Worm (Caenorhabditis elegans) whole organism, early embryonic: ENCODE results near the gene sysm-1.

Experiments used
- B0310.2 ChIP-seq: sonication (generic microtip); optimal IDR thresholded peaks from 2 replicates; lab custom pipeline; 2016; ENCODE audit warnings: mild to moderate bottlenecking, missing genetic modification characterization, missing compliant biosample characterization
- F13C5.2 ChIP-seq: sonication (generic microtip); optimal IDR thresholded peaks from 2 replicates; lab custom pipeline; 2017; ENCODE audit warnings: mild to moderate bottlenecking, missing genetic modification characterization, inconsistent platforms, missing compliant biosample characterization
- aly-1 ChIP-seq: sonication (generic microtip); optimal IDR thresholded peaks from 2 replicates; lab custom pipeline; 2016; ENCODE audit warnings: missing genetic modification characterization, missing compliant biosample characterization
- ama-1 ChIP-seq: fragments of 150-350 bp; optimal IDR thresholded peaks from 2 replicates; lab custom pipeline; 2014
- ceh-13 ChIP-seq: fragments of 200-800 bp; sonication (Bioruptor generic); optimal IDR thresholded peaks from 2 replicates; lab custom pipeline; 2018; ENCODE audit warnings: mild to moderate bottlenecking, missing genetic modification characterization, missing compliant biosample characterization
- ceh-36 ChIP-seq: sonication (generic microtip); optimal IDR thresholded peaks from 2 replicates; lab custom pipeline; 2016; ENCODE audit warnings: missing genetic modification characterization, inconsistent platforms, missing compliant biosample characterization
- ets-7 ChIP-seq: sonication (generic microtip); optimal IDR thresholded peaks from 2 replicates; lab custom pipeline; 2016; ENCODE audit warnings: missing genotype, missing genetic modification characterization, missing compliant biosample characterization
- flt-1 ChIP-seq: fragments of 200-800 bp; sonication (Bioruptor generic); IDR thresholded peaks from 2 replicates; pipeline ENCODE4 v1.3.6; 2022; ENCODE audit warnings: missing genetic modification characterization, missing compliant biosample characterization
- hmbx-1 ChIP-seq: sonication (generic microtip); optimal IDR thresholded peaks from 2 replicates; lab custom pipeline; 2016; ENCODE audit warnings: mild to moderate bottlenecking, missing genetic modification characterization, missing compliant biosample characterization
- hmg-4 ChIP-seq: fragments of 200-800 bp; sonication (Bioruptor generic); optimal IDR thresholded peaks from 2 replicates; lab custom pipeline; 2018; ENCODE audit warnings: mild to moderate bottlenecking, missing genetic modification characterization, missing compliant biosample characterization
- hnd-1 ChIP-seq: sonication (generic microtip); optimal IDR thresholded peaks from 2 replicates; lab custom pipeline; 2016; ENCODE audit warnings: missing genetic modification characterization, missing compliant biosample characterization
- pes-1 ChIP-seq: fragments of 200-800 bp; sonication (Bioruptor generic); IDR thresholded peaks from 2 replicates; pipeline ENCODE4 v1.3.6; 2022; ENCODE audit warnings: missing genetic modification reagents, missing genetic modification characterization, missing compliant biosample characterization
- scrt-1 ChIP-seq: fragments of 200-800 bp; sonication (Bioruptor generic); IDR thresholded peaks from 2 replicates; pipeline ENCODE4 v1.3.6; 2022; ENCODE audit warnings: missing genetic modification characterization, missing compliant biosample characterization
- sea-1 ChIP-seq: fragments of 200-800 bp; sonication (Bioruptor generic); conservative IDR thresholded peaks from 2 replicates; pipeline ENCODE4 v1.3.6; 2022; ENCODE audit warnings: missing genetic modification characterization, missing compliant biosample characterization
- tbx-11 ChIP-seq: fragments of 200-800 bp; sonication (Bioruptor generic); IDR thresholded peaks from 2 replicates; pipeline ENCODE4 v1.3.6; 2022; ENCODE audit warnings: missing genetic modification characterization, missing compliant biosample characterization
- tbx-37 ChIP-seq: fragments of 200-800 bp; sonication (Bioruptor generic); conservative IDR thresholded peaks from 2 replicates; pipeline ENCODE4 v1.3.6; 2022; ENCODE audit warnings: missing genetic modification reagents, missing genetic modification characterization, missing compliant biosample characterization
- tra-4 ChIP-seq: sonication (generic microtip); optimal IDR thresholded peaks from 2 replicates; lab custom pipeline; 2017; ENCODE audit warnings: missing genetic modification characterization, missing compliant biosample characterization

The sysm-1 gene

DNA sequence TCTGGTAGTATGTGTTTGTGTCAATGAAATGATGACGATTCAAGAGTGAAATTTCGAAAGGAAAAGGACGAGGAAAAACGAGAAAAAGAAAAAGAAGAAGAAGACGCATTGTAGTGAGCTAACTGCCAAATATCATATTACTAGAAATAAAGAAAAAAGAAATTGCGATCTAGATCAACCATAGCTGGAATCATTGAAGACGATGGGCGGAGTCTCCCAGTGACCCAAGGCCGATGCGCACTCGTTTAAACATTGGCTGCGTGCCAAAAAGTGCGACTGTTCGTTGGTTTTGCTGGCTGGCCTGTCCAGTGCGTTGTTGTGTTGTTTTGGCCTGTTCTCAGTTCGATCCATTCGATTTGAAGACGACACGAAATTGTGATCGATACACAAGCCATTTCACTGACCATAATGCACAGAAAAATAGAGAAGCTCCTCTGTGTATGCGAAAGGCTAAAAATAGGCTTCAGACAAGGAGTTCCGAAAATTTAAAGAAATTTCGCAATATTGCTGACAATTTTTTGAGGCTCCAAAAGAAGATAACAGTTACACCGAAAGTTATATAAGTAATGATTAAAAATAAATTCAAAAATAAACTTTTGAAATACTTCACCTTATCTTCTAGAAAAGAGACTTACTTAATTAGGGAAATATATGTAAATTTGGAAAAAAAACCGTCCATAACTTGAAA, 20.6 kb downstream of the sysm-1 start:
- TF ChIP-seq sea-1 (GFP tag; lab: Robert Waterston, UW) (no peak), tbx-37 (GFP tag; lab: Robert Waterston, UW) (no peak), scrt-1 (GFP tag; lab: Robert Waterston, UW) (no peak), B0310.2 (tag; lab: Kevin White, UChicago) (no peak), tbx-11 (GFP tag; lab: Robert Waterston, UW) (no peak), ama-1 (lab: Kevin White, UChicago) (no peak), ceh-36 (tag; lab: Kevin White, UChicago) (no peak), hnd-1 (tag; lab: Kevin White, UChicago) (no peak), tra-4 (no peak), pes-1 (GFP tag; lab: Robert Waterston, UW) (no peak), ets-7 (tag; lab: Kevin White, UChicago) (no peak), hmg-4 (GFP tag; lab: Kevin White, UChicago) (no peak), hmbx-1 (tag; lab: Kevin White, UChicago) (no peak)

DNA sequence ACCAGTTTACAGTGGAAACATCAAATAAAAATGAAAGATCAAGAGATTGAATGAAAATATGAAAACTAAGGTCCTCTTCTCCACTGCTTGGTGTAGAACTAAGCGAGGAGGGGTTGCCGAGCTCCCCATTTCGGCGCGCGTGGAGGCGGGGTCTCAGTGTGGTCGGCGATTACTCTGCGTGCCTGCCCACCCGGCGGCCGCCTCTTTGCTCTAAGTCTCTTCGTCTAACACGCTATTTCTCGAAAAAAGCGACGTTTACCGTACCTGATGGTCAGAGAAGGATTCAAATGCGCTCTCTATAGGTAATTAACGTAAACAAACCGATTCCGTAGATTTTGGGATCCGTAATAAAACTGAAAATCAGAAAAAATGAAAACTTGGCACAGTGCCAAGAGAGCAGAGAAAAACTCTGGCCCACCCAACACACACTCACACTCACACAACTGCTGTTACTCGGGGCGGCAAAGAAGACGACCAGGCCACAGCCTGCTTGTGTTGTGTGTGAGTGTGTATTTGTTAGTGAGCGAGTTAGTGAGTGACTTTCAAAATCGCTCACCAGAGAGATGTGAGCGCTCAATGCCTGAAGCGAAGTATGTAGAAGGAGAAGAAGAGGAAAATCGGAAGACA, 21.3 kb downstream of the sysm-1 start:
- TF ChIP-seq tra-4 = no peak
- TF ChIP-seq hmg-4 (GFP tag; lab: Kevin White, UChicago) = peak; percentile 22

DNA sequence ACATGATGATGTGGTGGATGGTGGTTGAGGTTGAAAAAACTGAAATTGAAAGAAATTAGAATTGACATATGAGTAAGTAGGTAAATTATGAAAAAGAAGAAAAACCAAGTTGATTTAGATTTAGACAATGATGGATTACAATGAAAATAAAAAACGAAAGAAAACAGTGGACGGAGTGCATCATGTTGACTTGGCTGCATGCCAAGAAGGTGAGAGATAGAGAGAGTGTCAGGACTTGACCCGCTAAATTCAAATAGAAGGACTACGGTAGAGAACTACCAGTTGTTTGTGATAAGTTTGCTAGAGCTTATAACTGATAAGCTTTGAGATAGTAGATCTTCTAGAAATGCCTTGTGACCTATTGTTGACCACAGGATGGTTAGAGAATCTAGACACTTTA, 21.9 kb downstream of the sysm-1 start, which contains the start of gene T24B8.3:
Gene T24B8.3 (minus strand): TSS at position 39 of the 400 bp plus-strand sequence.
- TF ChIP-seq tbx-11 (GFP tag; lab: Robert Waterston, UW) (no peak), hmbx-1 (tag; lab: Kevin White, UChicago) (no peak), tbx-37 (GFP tag; lab: Robert Waterston, UW) (no peak), ets-7 (tag; lab: Kevin White, UChicago) (no peak), sea-1 (GFP tag; lab: Robert Waterston, UW) (no peak), hmg-4 (GFP tag; lab: Kevin White, UChicago) (no peak), ama-1 (lab: Kevin White, UChicago) (peak; percentile 43), flt-1 (GFP tag; lab: Robert Waterston, UW) (no peak)

DNA sequence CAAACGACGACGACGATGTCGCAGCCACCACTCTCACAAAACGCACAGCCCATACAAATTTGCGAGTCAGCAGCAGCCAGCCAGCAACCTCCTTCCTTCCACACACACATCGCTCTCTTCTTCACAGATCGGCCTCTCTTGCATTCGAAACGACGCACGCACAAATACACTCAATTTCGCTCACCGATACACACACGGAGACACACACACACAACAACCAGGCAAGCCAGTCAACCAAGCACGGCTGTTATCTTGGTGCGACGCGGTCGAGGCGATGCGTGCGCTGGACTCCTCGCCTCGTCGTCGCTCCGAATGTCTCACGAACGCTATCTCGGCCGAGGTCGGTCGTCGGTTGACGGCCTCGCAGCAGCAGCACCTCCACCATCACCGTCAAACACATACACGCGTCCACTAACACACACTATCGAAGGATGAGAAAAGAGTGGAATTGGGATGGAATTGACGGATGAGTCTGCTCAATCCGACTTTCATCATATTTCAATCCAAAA, 22.6 kb downstream of the sysm-1 start:
- TF ChIP-seq ceh-13 (no peak), flt-1 (GFP tag; lab: Robert Waterston, UW) (no peak), ama-1 (lab: Kevin White, UChicago) (peak; percentile 21), hmbx-1 (tag; lab: Kevin White, UChicago) (no peak), ceh-36 (tag; lab: Kevin White, UChicago) (peak; percentile 56), ets-7 (tag; lab: Kevin White, UChicago) (no peak), hnd-1 (tag; lab: Kevin White, UChicago) (no peak), tbx-11 (GFP tag; lab: Robert Waterston, UW) (no peak), F13C5.2 (tag; lab: Kevin White, UChicago) (peak; percentile 80), B0310.2 (tag; lab: Kevin White, UChicago) (peak; percentile 51), tra-4 (peak; percentile 19), pes-1 (GFP tag; lab: Robert Waterston, UW) (peak; percentile 72), sea-1 (GFP tag; lab: Robert Waterston, UW) (peak; percentile 68), aly-1 (tag; lab: Kevin White, UChicago) (peak; percentile 85), tbx-37 (GFP tag; lab: Robert Waterston, UW) (no peak), scrt-1 (GFP tag; lab: Robert Waterston, UW) (0 out of 2 replicates have a peak, but pooled peaks have one; percentile 34), hmg-4 (GFP tag; lab: Kevin White, UChicago) (peak; percentile 94)

DNA sequence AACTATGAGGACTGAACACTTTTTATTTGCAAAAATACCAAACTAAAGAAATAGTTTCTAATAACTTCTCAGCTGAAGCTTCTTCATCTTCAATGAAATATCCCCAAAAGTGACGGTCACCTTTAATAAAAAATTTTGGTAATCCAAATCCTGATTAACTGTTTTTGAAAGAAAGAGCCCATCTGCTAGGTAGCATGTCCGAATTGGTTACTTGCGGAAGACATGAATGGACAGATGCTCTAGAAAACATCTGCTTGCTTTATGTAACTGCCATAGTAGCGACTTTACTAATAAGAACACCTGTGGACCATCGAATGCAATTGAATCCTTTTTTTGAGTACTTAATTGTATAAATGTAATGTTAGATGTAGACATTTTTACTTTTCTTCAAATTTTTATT, 24.0 kb downstream of the sysm-1 start:
- TF ChIP-seq ama-1 (lab: Kevin White, UChicago) (peak; percentile 79), ceh-13 (no peak)

DNA sequence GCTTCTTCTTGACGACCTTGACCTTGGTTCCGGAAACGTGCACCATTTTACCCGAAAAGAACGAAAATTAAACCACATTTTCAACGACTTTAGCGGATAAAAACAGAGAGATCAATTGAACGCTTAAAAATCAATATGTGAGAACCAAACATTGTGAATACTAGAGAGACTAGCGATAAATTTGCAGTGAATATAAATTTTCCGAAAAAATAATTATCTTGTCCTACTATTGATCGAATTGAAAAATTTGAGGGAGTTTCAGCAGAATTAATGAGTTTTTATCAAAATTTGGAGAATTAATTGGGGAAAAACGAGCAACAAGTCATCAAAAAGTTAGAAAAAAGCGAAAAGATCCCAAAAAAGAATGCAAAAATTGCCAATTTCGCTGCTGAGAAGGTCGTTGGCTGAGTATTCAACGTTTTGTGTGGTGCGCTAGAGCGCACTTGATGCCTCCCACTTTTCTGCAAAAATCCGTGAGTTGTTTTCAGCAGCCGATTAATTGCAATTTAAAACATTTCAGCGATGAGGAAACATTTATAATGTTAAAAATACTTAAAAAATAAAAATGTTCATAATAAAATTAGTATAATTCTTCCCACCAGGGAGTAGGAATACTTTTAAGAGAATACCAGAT, 25.8 kb downstream of the sysm-1 start, which contains the start of gene rpl-32:
Gene rpl-32 (minus strand): TSS at position 51 of the 634 bp plus-strand sequence.
- peak; percentile 51 for TF ChIP-seq hmg-4 (GFP tag; lab: Kevin White, UChicago)
- TF ChIP-seq F13C5.2 (tag; lab: Kevin White, UChicago) = peak; percentile 65
- no peak for TF ChIP-seq ceh-36 (tag; lab: Kevin White, UChicago)

DNA sequence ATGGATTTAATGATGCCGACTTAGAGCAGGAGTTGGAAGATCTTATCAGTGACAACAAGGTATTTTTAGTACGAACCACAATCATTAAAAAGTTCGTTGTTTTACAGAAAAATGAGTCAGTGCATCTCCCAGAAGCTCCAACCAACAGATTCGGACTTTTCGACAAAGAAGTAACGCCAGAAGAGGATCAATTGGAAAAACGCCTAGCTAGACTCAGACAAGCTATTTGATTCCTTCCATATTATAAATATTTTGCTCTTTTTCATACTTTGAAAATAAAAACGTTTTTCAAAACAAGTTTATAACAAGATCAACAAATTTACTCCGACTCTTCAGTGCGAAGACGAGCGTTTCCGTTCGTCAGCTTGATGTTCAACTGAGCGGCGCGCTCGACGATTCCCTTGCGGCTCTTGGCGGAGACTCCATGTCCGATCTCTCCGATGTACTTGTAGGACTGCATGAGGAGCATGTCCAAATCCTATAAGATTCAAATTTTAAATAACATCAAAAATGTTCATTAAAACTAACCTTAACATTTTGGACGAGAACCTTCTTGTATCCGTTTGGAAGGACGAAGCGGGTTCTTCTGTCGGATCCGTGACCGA, 26.7 kb downstream of the sysm-1 start:
- TF ChIP-seq B0310.2 (tag; lab: Kevin White, UChicago) (no peak), pes-1 (GFP tag; lab: Robert Waterston, UW) (no peak), tbx-37 (GFP tag; lab: Robert Waterston, UW) (no peak), ets-7 (tag; lab: Kevin White, UChicago) (no peak), ama-1 (lab: Kevin White, UChicago) (no peak), flt-1 (GFP tag; lab: Robert Waterston, UW) (no peak), hmbx-1 (tag; lab: Kevin White, UChicago) (no peak), tbx-11 (GFP tag; lab: Robert Waterston, UW) (no peak), tra-4 (no peak), hnd-1 (tag; lab: Kevin White, UChicago) (no peak), ceh-36 (tag; lab: Kevin White, UChicago) (no peak)
